Fruit fly (Drosophila melanogaster): ENCODE measurements around the gene Jon99Cii.

Gene Jon99Cii

dm6 chr3R:29907601-29908175 lies 16.7 kb downstream of the Jon99Cii start, which contains the start of gene CG31036:
Gene CG31036 (plus strand): TSS chr3R:29908107.
- TF ChIP-seq Dll (optimal IDR thresholded peaks at IDR 0.05) (no peak), CG8478 (optimal IDR thresholded peaks at IDR 0.05) (no peak), EcR (GFP tag; optimal IDR thresholded peaks at IDR 0.05) (no peak), pan (optimal IDR thresholded peaks at IDR 0.05) (no peak), psq (optimal IDR thresholded peaks at IDR 0.05) (no peak), usp (GFP tag; optimal IDR thresholded peaks at IDR 0.05) (no peak)

- TF ChIP-seq Dll (optimal IDR thresholded peaks at IDR 0.05) (no peak), EcR (GFP tag; optimal IDR thresholded peaks at IDR 0.05) (no peak), CG8478 (optimal IDR thresholded peaks at IDR 0.05) (no peak), pan (optimal IDR thresholded peaks at IDR 0.05) (no peak), usp (GFP tag; optimal IDR thresholded peaks at IDR 0.05) (no peak)
Measured at dm6 chr3R:29905164-29905563, 19.3 kb downstream of the Jon99Cii start, which contains the start of gene CG15515. Gene CG15515 (plus strand): TSS chr3R:29905464.

- no peak for TF ChIP-seq Dll (optimal IDR thresholded peaks at IDR 0.05)
- TF ChIP-seq psq (optimal IDR thresholded peaks at IDR 0.05): no peak
- no peak for TF ChIP-seq usp (GFP tag; optimal IDR thresholded peaks at IDR 0.05)
- no peak for TF ChIP-seq EcR (GFP tag; optimal IDR thresholded peaks at IDR 0.05)
- no peak for TF ChIP-seq pan (optimal IDR thresholded peaks at IDR 0.05)
- no peak for TF ChIP-seq CG8478 (optimal IDR thresholded peaks at IDR 0.05)
Measured at dm6 chr3R:29903775-29904356, 20.5 kb downstream of the Jon99Cii start, which contains the start of gene CG15517. Gene CG15517 (minus strand): TSS chr3R:29903825.

- TF ChIP-seq usp (GFP tag; optimal IDR thresholded peaks at IDR 0.05): no peak
- no peak for TF ChIP-seq psq (optimal IDR thresholded peaks at IDR 0.05)
- TF ChIP-seq CG8478 (optimal IDR thresholded peaks at IDR 0.05): no peak
- TF ChIP-seq pan (optimal IDR thresholded peaks at IDR 0.05): no peak
- no peak for TF ChIP-seq EcR (GFP tag; optimal IDR thresholded peaks at IDR 0.05)
- no peak for TF ChIP-seq Dll (optimal IDR thresholded peaks at IDR 0.05)
Measured at dm6 chr3R:29899635-29900034, 24.8 kb downstream of the Jon99Cii start.

- TF ChIP-seq pan (optimal IDR thresholded peaks at IDR 0.05) (no peak), psq (optimal IDR thresholded peaks at IDR 0.05) (no peak), EcR (GFP tag; optimal IDR thresholded peaks at IDR 0.05) (no peak), Dll (optimal IDR thresholded peaks at IDR 0.05) (no peak), usp (GFP tag; optimal IDR thresholded peaks at IDR 0.05) (no peak), CG8478 (optimal IDR thresholded peaks at IDR 0.05) (no peak)
Measured at dm6 chr3R:29898588-29898987, 25.8 kb downstream of the Jon99Cii start.

dm6 chr3R:29894393-29894792 lies 30.0 kb downstream of the Jon99Cii start:
- TF ChIP-seq EcR (GFP tag; optimal IDR thresholded peaks at IDR 0.05) (no peak), pan (optimal IDR thresholded peaks at IDR 0.05) (no peak), usp (GFP tag; optimal IDR thresholded peaks at IDR 0.05) (no peak), psq (optimal IDR thresholded peaks at IDR 0.05) (no peak), Dll (optimal IDR thresholded peaks at IDR 0.05) (no peak), CG8478 (optimal IDR thresholded peaks at IDR 0.05) (no peak)

- TF ChIP-seq pan (optimal IDR thresholded peaks at IDR 0.05) (no peak), EcR (GFP tag; optimal IDR thresholded peaks at IDR 0.05) (no peak), Dll (optimal IDR thresholded peaks at IDR 0.05) (no peak), CG8478 (optimal IDR thresholded peaks at IDR 0.05) (no peak), psq (optimal IDR thresholded peaks at IDR 0.05) (no peak), usp (GFP tag; optimal IDR thresholded peaks at IDR 0.05) (no peak)
Measured at dm6 chr3R:29893030-29893429, 31.4 kb downstream of the Jon99Cii start.

- TF ChIP-seq CG8478 (optimal IDR thresholded peaks at IDR 0.05) (no peak), pan (optimal IDR thresholded peaks at IDR 0.05) (no peak), Dll (optimal IDR thresholded peaks at IDR 0.05) (no peak), psq (optimal IDR thresholded peaks at IDR 0.05) (no peak), EcR (GFP tag; optimal IDR thresholded peaks at IDR 0.05) (no peak), usp (GFP tag; optimal IDR thresholded peaks at IDR 0.05) (no peak)
Measured at dm6 chr3R:29891183-29891582, 33.2 kb downstream of the Jon99Cii start.

- TF ChIP-seq usp (GFP tag; optimal IDR thresholded peaks at IDR 0.05): no peak
Measured at dm6 chr3R:29880306-29880705, 44.1 kb downstream of the Jon99Cii start.

dm6 chr3R:29876733-29877193 lies 47.7 kb downstream of the Jon99Cii start, which contains the start of gene CG31038:
Gene CG31038 (plus strand): TSS chr3R:29877059.
- no peak for TF ChIP-seq psq (optimal IDR thresholded peaks at IDR 0.05)
- no peak for TF ChIP-seq CG8478 (optimal IDR thresholded peaks at IDR 0.05)
- TF ChIP-seq EcR (GFP tag; optimal IDR thresholded peaks at IDR 0.05): no peak
- no peak for TF ChIP-seq Dll (optimal IDR thresholded peaks at IDR 0.05)
- no peak for TF ChIP-seq pan (optimal IDR thresholded peaks at IDR 0.05)
- TF ChIP-seq usp (GFP tag; optimal IDR thresholded peaks at IDR 0.05): no peak

dm6 chr3R:29876232-29876631 lies 48.2 kb downstream of the Jon99Cii start:
- no peak for TF ChIP-seq Dll (optimal IDR thresholded peaks at IDR 0.05)
- TF ChIP-seq CG8478 (optimal IDR thresholded peaks at IDR 0.05): no peak
- TF ChIP-seq usp (GFP tag; optimal IDR thresholded peaks at IDR 0.05): no peak
- TF ChIP-seq psq (optimal IDR thresholded peaks at IDR 0.05): no peak
- no peak for TF ChIP-seq EcR (GFP tag; optimal IDR thresholded peaks at IDR 0.05)
- TF ChIP-seq pan (optimal IDR thresholded peaks at IDR 0.05): no peak

- no peak for TF ChIP-seq pan (optimal IDR thresholded peaks at IDR 0.05)
- no peak for TF ChIP-seq EcR (GFP tag; optimal IDR thresholded peaks at IDR 0.05)
- no peak for TF ChIP-seq usp (GFP tag; optimal IDR thresholded peaks at IDR 0.05)
- no peak for TF ChIP-seq psq (optimal IDR thresholded peaks at IDR 0.05)
- no peak for TF ChIP-seq CG8478 (optimal IDR thresholded peaks at IDR 0.05)
- TF ChIP-seq Dll (optimal IDR thresholded peaks at IDR 0.05): no peak
Measured at dm6 chr3R:29875830-29876229, 48.6 kb downstream of the Jon99Cii start.
